Fruit fly (Drosophila melanogaster) whole organism, embryonic: ENCODE data around the gene CG5828.

ENCODE experiments used
- BEAF-32 ChIP-seq: fragments of 200-800 bp; sonication (Bioruptor generic); optimal IDR thresholded peaks from 3 replicates; lab custom pipeline; 2017; ENCODE audit warnings: missing biosample characterization, missing genetic modification characterization, mild to moderate bottlenecking, moderate library complexity, missing genetic modification reagents
- Bgb ChIP-seq: fragments of 200-800 bp; sonication (Bioruptor generic); IDR thresholded peaks from 2 replicates; pipeline ENCODE4 v1.3.6; 2022; ENCODE audit warnings: missing biosample characterization, missing genetic modification characterization; ENCODE audit not compliant: partially characterized antibody
- CG10321 ChIP-seq: fragments of 200-800 bp; sonication (Bioruptor generic); IDR thresholded peaks from 2 replicates; pipeline ENCODE4 v1.3.6; 2022; ENCODE audit warnings: missing biosample characterization, missing genetic modification characterization
- CG10543 ChIP-seq: fragments of 200-800 bp; sonication (Bioruptor generic); optimal IDR thresholded peaks from 3 replicates; lab custom pipeline; 2017; ENCODE audit warnings: missing biosample characterization, mild to moderate bottlenecking, missing genetic modification characterization, moderate library complexity
- CG11247 ChIP-seq: fragments of 200-800 bp; sonication (Bioruptor generic); IDR thresholded peaks from 2 replicates; pipeline ENCODE4 v1.3.6; 2022; ENCODE audit warnings: missing biosample characterization, missing genetic modification characterization
- CG12219 ChIP-seq: fragments of 200-800 bp; sonication (Bioruptor generic); optimal IDR thresholded peaks from 3 replicates; lab custom pipeline; 2018; ENCODE audit warnings: missing biosample characterization, mild to moderate bottlenecking, missing genetic modification characterization
- CG1233 ChIP-seq: fragments of 200-800 bp; sonication (Bioruptor generic); optimal IDR thresholded peaks from 4 replicates; lab custom pipeline; 2018; ENCODE audit warnings: missing biosample characterization, mild to moderate bottlenecking, missing genetic modification characterization
- CG12659 ChIP-seq: fragments of 200-800 bp; sonication (Bioruptor generic); optimal IDR thresholded peaks from 3 replicates; lab custom pipeline; 2017; ENCODE audit warnings: mild to moderate bottlenecking, missing biosample characterization, missing genetic modification reagents, missing genetic modification characterization
- CG14441 ChIP-seq: fragments of 200-800 bp; sonication (Bioruptor generic); IDR thresholded peaks from 2 replicates; pipeline ENCODE4 v1.3.6; 2022; ENCODE audit warnings: missing biosample characterization, missing genetic modification characterization
- CG2199 ChIP-seq: fragments of 200-800 bp; sonication (Bioruptor generic); IDR thresholded peaks from 3 replicates; pipeline ENCODE4 v1.3.6; 2022; ENCODE audit warnings: missing biosample characterization, missing genetic modification characterization
- CG2678 ChIP-seq: fragments of 200-800 bp; sonication (Bioruptor generic); optimal IDR thresholded peaks from 3 replicates; lab custom pipeline; 2019; ENCODE audit warnings: missing biosample characterization, mild to moderate bottlenecking, missing genetic modification characterization, moderate library complexity
- CG32532 ChIP-seq: fragments of 200-800 bp; sonication (Bioruptor generic); IDR thresholded peaks from 2 replicates; pipeline ENCODE4 v1.3.6; 2022; ENCODE audit warnings: missing biosample characterization, missing genetic modification characterization
- CG32767 ChIP-seq: fragments of 200-800 bp; sonication (Bioruptor generic); IDR thresholded peaks from 2 replicates; pipeline ENCODE4 v1.3.6; 2022; ENCODE audit warnings: missing biosample characterization, missing genetic modification characterization
- CG3281 ChIP-seq: fragments of 200-800 bp; sonication (Bioruptor generic); optimal IDR thresholded peaks from 3 replicates; lab custom pipeline; 2017; ENCODE audit warnings: missing biosample characterization, mild to moderate bottlenecking, missing genetic modification characterization
- CG33213 ChIP-seq: fragments of 200-800 bp; sonication (Bioruptor generic); optimal IDR thresholded peaks from 3 replicates; lab custom pipeline; 2016; ENCODE audit warnings: missing biosample characterization, missing genetic modification characterization
- CG34224 ChIP-seq: fragments of 200-800 bp; sonication (Bioruptor generic); IDR thresholded peaks from 3 replicates; pipeline ENCODE4 v1.3.6; 2022; ENCODE audit warnings: missing biosample characterization, missing genetic modification characterization; ENCODE audit not compliant: partially characterized antibody
- CG34376 ChIP-seq: fragments of 200-800 bp; sonication (Bioruptor generic); optimal IDR thresholded peaks from 2 replicates; lab custom pipeline; 2018; ENCODE audit warnings: missing biosample characterization, mild to moderate bottlenecking, missing genetic modification characterization
- CG42726 ChIP-seq: fragments of 200-800 bp; sonication (Bioruptor generic); IDR thresholded peaks from 2 replicates; pipeline ENCODE4 v1.3.6; 2022; ENCODE audit warnings: missing biosample characterization, missing genetic modification characterization; ENCODE audit not compliant: partially characterized antibody
- CG5180 ChIP-seq: fragments of 200-800 bp; sonication (Bioruptor generic); optimal IDR thresholded peaks from 3 replicates; lab custom pipeline; 2017; ENCODE audit warnings: missing biosample characterization, missing genetic modification characterization, mild to moderate bottlenecking, moderate library complexity, missing genetic modification reagents
- CG6683 ChIP-seq: fragments of 200-800 bp; sonication (Bioruptor generic); optimal IDR thresholded peaks from 2 replicates; lab custom pipeline; 2017; ENCODE audit warnings: missing biosample characterization, mild to moderate bottlenecking, missing genetic modification characterization, missing genetic modification reagents
- CG6765 ChIP-seq: fragments of 200-800 bp; sonication (Bioruptor generic); optimal IDR thresholded peaks from 3 replicates; lab custom pipeline; 2017; ENCODE audit warnings: missing biosample characterization, mild to moderate bottlenecking, missing genetic modification characterization
- CG6854 ChIP-seq: fragments of 200-800 bp; sonication (Bioruptor generic); optimal IDR thresholded peaks from 3 replicates; lab custom pipeline; 2017; ENCODE audit warnings: missing biosample characterization, mild to moderate bottlenecking, missing genetic modification characterization
- CG7271 ChIP-seq: fragments of 200-800 bp; sonication (Bioruptor generic); optimal IDR thresholded peaks from 2 replicates; lab custom pipeline; 2018; ENCODE audit warnings: missing biosample characterization, mild to moderate bottlenecking, missing genetic modification characterization, moderate library complexity
- Camta ChIP-seq: fragments of 200-800 bp; sonication (Bioruptor generic); optimal IDR thresholded peaks from 2 replicates; lab custom pipeline; 2016; ENCODE audit warnings: missing biosample characterization, missing genetic modification characterization
- CoRest ChIP-seq: fragments of 200-800 bp; sonication (Bioruptor generic); optimal IDR thresholded peaks from 3 replicates; lab custom pipeline; 2018; ENCODE audit warnings: missing biosample characterization, mild to moderate bottlenecking, missing genetic modification characterization, moderate library complexity
- Dbx ChIP-seq: fragments of 200-800 bp; sonication (Bioruptor generic); IDR thresholded peaks from 3 replicates; pipeline ENCODE4 v1.3.6; 2022; ENCODE audit warnings: missing biosample characterization, missing genetic modification characterization
- Doc3 ChIP-seq: fragments of 200-800 bp; sonication (Bioruptor generic); IDR thresholded peaks from 3 replicates; pipeline ENCODE4 v1.3.6; 2022; ENCODE audit warnings: missing biosample characterization, missing genetic modification characterization; ENCODE audit not compliant: partially characterized antibody
- Ets97D ChIP-seq: fragments of 200-800 bp; sonication (Bioruptor generic); optimal IDR thresholded peaks from 3 replicates; lab custom pipeline; 2016; ENCODE audit warnings: missing biosample characterization, missing genetic modification characterization
- HHEX ChIP-seq: fragments of 200-800 bp; sonication (Bioruptor generic); optimal IDR thresholded peaks from 3 replicates; lab custom pipeline; 2017; ENCODE audit warnings: missing biosample characterization, mild to moderate bottlenecking, missing genetic modification characterization, missing genetic modification reagents
- Lpt ChIP-seq: fragments of >200 bp; optimal IDR thresholded peaks from 2 replicates; lab custom pipeline; 2018; ENCODE audit warnings: missing biosample characterization, missing genetic modification characterization
- Med ChIP-seq: fragments of 200-800 bp; sonication (Bioruptor generic); peaks from one replicate; lab custom pipeline; 2016; ENCODE audit warnings: missing biosample characterization, missing genetic modification characterization, mild to moderate bottlenecking, inconsistent platforms, moderate library complexity
- Myb ChIP-seq: fragments of 200-800 bp; sonication (Bioruptor generic); optimal IDR thresholded peaks from 2 replicates; lab custom pipeline; 2016; ENCODE audit warnings: missing biosample characterization, missing genetic modification characterization
- NK7.1 ChIP-seq: fragments of 200-800 bp; sonication (Bioruptor generic); optimal IDR thresholded peaks from 3 replicates; lab custom pipeline; 2016; ENCODE audit warnings: missing biosample characterization, missing genetic modification characterization
- Xrp1 ChIP-seq: fragments of 200-800 bp; sonication (Bioruptor generic); IDR thresholded peaks from 2 replicates; pipeline ENCODE4 v1.3.6; 2022; ENCODE audit warnings: missing biosample characterization, missing genetic modification characterization
- amos ChIP-seq: fragments of 200-800 bp; sonication (Bioruptor generic); IDR thresholded peaks from 2 replicates; pipeline ENCODE4 v1.3.6; 2022; ENCODE audit warnings: missing biosample characterization, missing genetic modification characterization; ENCODE audit not compliant: partially characterized antibody
- bbx ChIP-seq: fragments of 200-800 bp; sonication (Bioruptor generic); IDR thresholded peaks from 2 replicates; pipeline ENCODE4 v1.3.6; 2022; ENCODE audit warnings: missing biosample characterization, missing genetic modification characterization; ENCODE audit not compliant: partially characterized antibody
- cad ChIP-seq: fragments of >200 bp; optimal IDR thresholded peaks from 2 replicates; lab custom pipeline; 2017; ENCODE audit warnings: missing biosample characterization, missing genetic modification characterization
- fd3F ChIP-seq: fragments of 200-800 bp; sonication (Bioruptor generic); optimal IDR thresholded peaks from 2 replicates; lab custom pipeline; 2018; ENCODE audit warnings: missing biosample characterization, mild to moderate bottlenecking, missing genetic modification characterization, moderate library complexity
- fd64A ChIP-seq: fragments of 200-800 bp; sonication (Bioruptor generic); optimal IDR thresholded peaks from 3 replicates; lab custom pipeline; 2018; ENCODE audit warnings: missing biosample characterization, mild to moderate bottlenecking, missing genetic modification characterization
- grn ChIP-seq: fragments of 200-800 bp; sonication (Bioruptor generic); optimal IDR thresholded peaks from 3 replicates; lab custom pipeline; 2017; ENCODE audit warnings: missing biosample characterization, missing genetic modification characterization
- otp ChIP-seq: fragments of 200-800 bp; sonication (Bioruptor generic); IDR thresholded peaks from 3 replicates; pipeline ENCODE4, ENCODE4 v1.3.6; 2022; ENCODE audit warnings: missing biosample characterization, missing genetic modification characterization
- phol ChIP-seq: fragments of 200-800 bp; sonication (Bioruptor generic); optimal IDR thresholded peaks from 3 replicates; lab custom pipeline; 2018; ENCODE audit warnings: missing biosample characterization, mild to moderate bottlenecking, missing genetic modification characterization, moderate library complexity
- pzg ChIP-seq: fragments of 200-800 bp; sonication (Bioruptor generic); optimal IDR thresholded peaks from 3 replicates; lab custom pipeline; 2018; ENCODE audit warnings: missing biosample characterization, mild to moderate bottlenecking, missing genetic modification characterization, moderate library complexity
- ranshi ChIP-seq: fragments of 200-800 bp; sonication (Bioruptor generic); IDR thresholded peaks from 2 replicates; pipeline ENCODE4 v1.3.6; 2022; ENCODE audit warnings: missing biosample characterization, missing genetic modification characterization
- sna ChIP-seq: fragments of 200-800 bp; sonication (Bioruptor generic); IDR thresholded peaks from 2 replicates; pipeline ENCODE4 v1.3.6; 2022; ENCODE audit warnings: missing biosample characterization, missing genetic modification characterization; ENCODE audit not compliant: partially characterized antibody
- tap ChIP-seq: fragments of 200-800 bp; optimal IDR thresholded peaks from 3 replicates; lab custom pipeline; 2019; ENCODE audit warnings: missing biosample characterization, mild to moderate bottlenecking, missing genetic modification characterization, moderate library complexity
- trem ChIP-seq: fragments of 200-800 bp; optimal IDR thresholded peaks from 3 replicates; lab custom pipeline; 2019; ENCODE audit warnings: missing biosample characterization, mild to moderate bottlenecking, missing genetic modification characterization, moderate library complexity
- trh ChIP-seq: fragments of 200-800 bp; sonication (Bioruptor generic); optimal IDR thresholded peaks from 2 replicates; lab custom pipeline; 2016; ENCODE audit warnings: missing biosample characterization, missing genetic modification characterization
- wek ChIP-seq: fragments of 200-800 bp; sonication (Bioruptor generic); optimal IDR thresholded peaks from 3 replicates; lab custom pipeline; 2018; ENCODE audit warnings: missing biosample characterization, mild to moderate bottlenecking, missing genetic modification characterization, moderate library complexity

Gene CG5828

DNA sequence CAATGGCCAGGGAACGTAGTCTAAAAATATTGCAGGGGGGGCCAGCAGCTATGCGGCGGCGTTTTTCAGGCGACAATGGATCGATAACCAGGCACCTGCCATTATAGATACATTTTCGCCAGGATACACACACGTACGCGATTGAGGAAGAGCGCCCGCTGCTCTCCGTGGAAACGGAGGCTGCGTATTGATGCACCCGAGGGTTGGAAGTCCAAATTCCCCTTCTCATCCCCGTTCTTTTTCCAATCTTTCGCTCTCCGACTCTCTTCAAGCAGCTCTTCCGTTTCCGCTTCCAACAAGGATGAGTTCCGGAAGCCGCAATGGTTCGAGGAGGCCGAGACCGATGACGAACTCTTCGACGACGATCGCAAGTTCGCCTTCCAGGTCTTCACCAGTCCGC, 3.0 kb downstream of the CG5828 start (continued):
- TF ChIP-seq CG7271 (tag; lab: Kevin White, UChicago) (peak; percentile 15), Lpt (GFP tag; lab: Kevin White, UChicago) (no peak), Ets97D (GFP tag; lab: Kevin White, UChicago) (peak; percentile 92), CG10543 (peak; percentile 56), HHEX (peak; percentile 58), Bgb (0 out of 2 replicates have a peak, but pooled peaks have one; percentile 6), CG6854 (GFP tag; lab: Kevin White, UChicago) (peak; percentile 81), CG6765 (GFP tag; lab: Kevin White, UChicago) (peak; percentile 85), CG34224 (GFP tag; lab: Robert Waterston, UW) (no peak), CG2678 (tag; lab: Kevin White, UChicago) (peak; percentile 24), fd64A (GFP tag; lab: Kevin White, UChicago) (peak; percentile 13), CG10321 (GFP tag; lab: Robert Waterston, UW) (no peak), tap (no peak), CG32767 (GFP tag; lab: Robert Waterston, UW) (peak; percentile 89), Dbx (peak; percentile 27; the same call in 1 of the 3 replicates), CG5180 (peak; percentile 45), bbx (GFP tag; lab: Robert Waterston, UW) (0 out of 2 replicates have a peak, but pooled peaks have one; percentile 13), grn (GFP tag; lab: Kevin White, UChicago) (no peak), ranshi (GFP tag; lab: Robert Waterston, UW) (peak; percentile 17; the same call in 1 of the 2 replicates), CG34376 (peak; percentile 91), CoRest (tag; lab: Kevin White, UChicago) (no peak), CG14441 (no peak), fd3F (GFP tag; lab: Kevin White, UChicago) (peak; percentile 8), CG1233 (GFP tag; lab: Kevin White, UChicago) (peak; percentile 52), CG6683 (GFP tag; lab: Kevin White, UChicago) (peak; percentile 27), otp (GFP tag; lab: Robert Waterston, UW) (0 out of 3 replicates have a peak, but pooled peaks have one; percentile 34), CG3281 (GFP tag; lab: Kevin White, UChicago) (peak; percentile 69), CG32532 (GFP tag; lab: Robert Waterston, UW) (peak; percentile 23; the same call in 1 of the 2 replicates)

DNA sequence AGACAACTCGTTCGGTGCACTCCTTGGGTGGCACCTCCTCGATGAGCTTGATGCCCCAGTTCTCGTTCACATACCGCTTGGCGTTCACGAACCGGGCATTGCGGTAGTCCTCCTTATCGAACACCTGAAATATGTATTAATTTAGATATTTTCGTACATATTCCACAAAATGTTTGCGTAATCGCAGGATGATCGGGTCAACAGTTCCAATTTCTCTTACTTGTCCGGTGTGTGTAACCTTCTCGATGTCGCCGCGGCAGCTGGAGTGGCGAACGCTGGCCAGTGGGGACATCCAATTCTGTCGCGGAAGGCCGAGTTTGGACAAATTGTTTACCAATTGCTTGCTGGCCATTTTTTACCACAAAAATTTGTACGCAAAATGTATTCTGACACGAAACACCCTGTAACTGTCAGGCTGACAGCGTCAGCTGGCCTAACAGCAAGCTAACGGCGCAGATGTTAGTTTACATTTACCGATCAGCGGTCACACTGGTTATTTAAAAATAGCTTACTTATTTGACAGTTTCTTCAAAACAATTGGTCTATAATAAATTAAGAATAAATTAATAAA, 6.1 kb downstream of the CG5828 start, which contains the start of gene ND-13A:
TSS of gene ND-13A (minus strand) at position 499 of the 571 bp plus-strand sequence.
- no peak for TF ChIP-seq CG33213 (GFP tag; lab: Kevin White, UChicago)
- peak; percentile 67 for TF ChIP-seq pzg (GFP tag; lab: Kevin White, UChicago)
- TF ChIP-seq sna = peak; percentile 35; the same call in 1 of the 2 replicates
- peak; percentile 63 for TF ChIP-seq cad (GFP tag; lab: Kevin White, UChicago)
- TF ChIP-seq Camta (GFP tag; lab: Kevin White, UChicago) = no peak
- TF ChIP-seq Doc3 (GFP tag; lab: Robert Waterston, UW) = peak; percentile 30; the same call in 1 of the 3 replicates
- no peak for TF ChIP-seq CG11247
- peak; percentile 18 for TF ChIP-seq BEAF-32
- no peak for TF ChIP-seq CG12219 (GFP tag; lab: Kevin White, UChicago)
- peak; percentile 35 for TF ChIP-seq CG12659 (GFP tag; lab: Kevin White, UChicago)
- 0 out of 2 replicates have a peak, but pooled peaks have one; percentile 35 for TF ChIP-seq CG42726 (GFP tag; lab: Robert Waterston, UW)
- TF ChIP-seq trh (GFP tag; lab: Kevin White, UChicago) = no peak
- TF ChIP-seq wek (GFP tag; lab: Kevin White, UChicago) = peak; percentile 7
- no peak for TF ChIP-seq NK7.1
- TF ChIP-seq amos = no peak
- TF ChIP-seq phol (tag; lab: Kevin White, UChicago) = peak; percentile 14
- 0 out of 2 replicates have a peak, but pooled peaks have one; percentile 11 for TF ChIP-seq Xrp1 (GFP tag; lab: Robert Waterston, UW)
- TF ChIP-seq trem (tag; lab: Kevin White, UChicago) = peak; percentile 25
- peak; percentile 18 for TF ChIP-seq Myb
- peak; percentile 47 for TF ChIP-seq Med
- no peak for TF ChIP-seq CG2199 (GFP tag; lab: Robert Waterston, UW)
